Fruit fly (Drosophila melanogaster) whole organism, embryonic: ENCODE results near the gene CG10508.

Source experiments
- BEAF-32 ChIP-seq: fragments of 200-800 bp; sonication (Bioruptor generic); optimal IDR thresholded peaks from 3 replicates; lab custom pipeline; 2017; ENCODE audit warnings: missing biosample characterization, missing genetic modification characterization, mild to moderate bottlenecking, moderate library complexity, missing genetic modification reagents
- BtbVII ChIP-seq: fragments of 200-800 bp; sonication (Bioruptor generic); optimal IDR thresholded peaks from 3 replicates; lab custom pipeline; 2017; ENCODE audit warnings: missing biosample characterization, mild to moderate bottlenecking, missing genetic modification characterization
- CG10462 ChIP-seq: fragments of 200-800 bp; sonication (Bioruptor generic); optimal IDR thresholded peaks from 2 replicates; lab custom pipeline; 2016; ENCODE audit warnings: missing biosample characterization, missing genetic modification characterization
- CG10979 ChIP-seq: fragments of 200-800 bp; sonication (Bioruptor generic); optimal IDR thresholded peaks from 2 replicates; lab custom pipeline; 2018; ENCODE audit warnings: missing biosample characterization, mild to moderate bottlenecking, missing genetic modification characterization, moderate library complexity
- CG11696 ChIP-seq: fragments of 200-800 bp; sonication (Bioruptor generic); IDR thresholded peaks from 2 replicates; pipeline ENCODE4 v1.3.6; 2022; ENCODE audit warnings: missing biosample characterization, missing genetic modification characterization
- CG12391 ChIP-seq: fragments of 200-800 bp; sonication (Bioruptor generic); optimal IDR thresholded peaks from 3 replicates; lab custom pipeline; 2018; ENCODE audit warnings: missing biosample characterization, mild to moderate bottlenecking, missing genetic modification characterization, moderate library complexity
- CG14667 ChIP-seq: fragments of 200-800 bp; sonication (Bioruptor generic); IDR thresholded peaks from 2 replicates; pipeline ENCODE4 v1.3.6; 2022; ENCODE audit warnings: missing biosample characterization, missing genetic modification characterization
- CG15073 ChIP-seq: fragments of 200-800 bp; sonication (Bioruptor generic); optimal IDR thresholded peaks from 2 replicates; lab custom pipeline; 2016; ENCODE audit warnings: missing biosample characterization, missing genetic modification characterization
- CG1602 ChIP-seq: fragments of 200-800 bp; sonication (Bioruptor generic); optimal IDR thresholded peaks from 3 replicates; lab custom pipeline; 2016; ENCODE audit warnings: missing biosample characterization, missing genetic modification characterization
- CG2116 ChIP-seq: fragments of 200-800 bp; sonication (Bioruptor generic); optimal IDR thresholded peaks from 3 replicates; lab custom pipeline; 2018; ENCODE audit warnings: missing biosample characterization, mild to moderate bottlenecking, missing genetic modification characterization
- CG30431 ChIP-seq: fragments of 200-800 bp; sonication (Bioruptor generic); optimal IDR thresholded peaks from 2 replicates; lab custom pipeline; 2017; ENCODE audit warnings: missing biosample characterization, missing genetic modification characterization
- CG3995 ChIP-seq: fragments of 200-800 bp; sonication (Bioruptor generic); optimal IDR thresholded peaks from 3 replicates; lab custom pipeline; 2016; ENCODE audit warnings: missing biosample characterization, missing genetic modification characterization
- CG4617 ChIP-seq: fragments of 200-800 bp; sonication (Bioruptor generic); optimal IDR thresholded peaks from 3 replicates; lab custom pipeline; 2016; ENCODE audit warnings: missing biosample characterization, missing genetic modification characterization, borderline replicate concordance
- CG4854 ChIP-seq: fragments of 200-800 bp; sonication (Bioruptor generic); optimal IDR thresholded peaks from 2 replicates; lab custom pipeline; 2016; ENCODE audit warnings: missing biosample characterization, missing genetic modification characterization, inconsistent platforms
- CG6175 ChIP-seq: fragments of 200-800 bp; sonication (Bioruptor generic); IDR thresholded peaks from 3 replicates; pipeline ENCODE4 v1.3.6; 2022; ENCODE audit warnings: missing biosample characterization, missing genetic modification characterization
- CG6791 ChIP-seq: fragments of 200-800 bp; sonication (Bioruptor generic); IDR thresholded peaks from 3 replicates; pipeline ENCODE4 v1.3.6; 2022; ENCODE audit warnings: missing biosample characterization, missing genetic modification characterization; ENCODE audit not compliant: partially characterized antibody
- CG9215 ChIP-seq: fragments of 200-800 bp; sonication (Bioruptor generic); IDR thresholded peaks from 2 replicates; pipeline ENCODE4 v1.3.6; 2022; ENCODE audit warnings: missing biosample characterization, missing genetic modification characterization
- CG9797 ChIP-seq: fragments of 200-800 bp; sonication (Bioruptor generic); optimal IDR thresholded peaks from 3 replicates; lab custom pipeline; 2018; ENCODE audit warnings: missing biosample characterization, mild to moderate bottlenecking, missing genetic modification characterization
- D ChIP-seq, 2 experiments: fragments of 200-800 bp in 1 of 2; fragments of >200 bp in 1 of 2; sonication (Bioruptor generic) in 1 of 2; optimal IDR thresholded peaks; 2 replicates in 1 of 2; 3 replicates in 1 of 2; lab custom pipeline; 2017; ENCODE audit warnings: mild to moderate bottlenecking in 1 of 2, missing biosample characterization in 1 of 2, missing genetic modification characterization in 1 of 2, missing genetic modification reagents in 1 of 2
- Lim3 ChIP-seq: fragments of 200-800 bp; sonication (Bioruptor generic); IDR thresholded peaks from 2 replicates; pipeline ENCODE4 v1.3.6; 2022; ENCODE audit warnings: missing biosample characterization, missing genetic modification characterization
- Mad ChIP-seq: fragments of 200-800 bp; sonication (Bioruptor generic); optimal IDR thresholded peaks from 2 replicates; lab custom pipeline; 2016; ENCODE audit warnings: missing biosample characterization, missing genetic modification characterization
- Max ChIP-seq: fragments of 200-800 bp; sonication (Bioruptor generic); optimal IDR thresholded peaks from 2 replicates; lab custom pipeline; 2016; ENCODE audit warnings: missing biosample characterization, mild to moderate bottlenecking, missing genetic modification characterization
- Meics ChIP-seq: fragments of 200-800 bp; sonication (Bioruptor generic); optimal IDR thresholded peaks from 2 replicates; lab custom pipeline; 2017; ENCODE audit warnings: missing biosample characterization, mild to moderate bottlenecking, missing genetic modification characterization
- Scr ChIP-seq: fragments of 200-800 bp; sonication (Bioruptor generic); IDR thresholded peaks from 2 replicates; pipeline ENCODE4 v1.3.6; 2022; ENCODE audit warnings: missing biosample characterization, missing genetic modification characterization; ENCODE audit not compliant: partially characterized antibody
- Side ChIP-seq: fragments of 200-800 bp; sonication (Bioruptor generic); optimal IDR thresholded peaks from 2 replicates; lab custom pipeline; 2016; ENCODE audit warnings: missing biosample characterization, missing genetic modification characterization
- Six4 ChIP-seq: fragments of 200-800 bp; sonication (Bioruptor generic); optimal IDR thresholded peaks from 2 replicates; lab custom pipeline; 2016; ENCODE audit warnings: missing biosample characterization, missing genetic modification characterization
- Vsx1 ChIP-seq: fragments of 200-800 bp; sonication (Bioruptor generic); optimal IDR thresholded peaks from 2 replicates; lab custom pipeline; 2017; ENCODE audit warnings: missing biosample characterization, mild to moderate bottlenecking, missing genetic modification characterization, missing genetic modification reagents
- abd-A ChIP-seq: fragments of 200-800 bp; sonication (Bioruptor generic); optimal IDR thresholded peaks from 3 replicates; lab custom pipeline; 2019; ENCODE audit warnings: missing biosample characterization, mild to moderate bottlenecking, missing genetic modification characterization, moderate library complexity
- aop ChIP-seq: fragments of 200-800 bp; sonication (Bioruptor generic); IDR thresholded peaks from 2 replicates; pipeline ENCODE4 v1.3.6; 2022; ENCODE audit warnings: missing biosample characterization, missing genetic modification characterization
- ara ChIP-seq: fragments of 200-800 bp; sonication (Bioruptor generic); IDR thresholded peaks from 2 replicates; pipeline ENCODE4 v1.3.6; 2022; ENCODE audit warnings: missing biosample characterization, missing genetic modification characterization
- az2 ChIP-seq: fragments of 200-800 bp; sonication (Bioruptor generic); optimal IDR thresholded peaks from 3 replicates; lab custom pipeline; 2016; ENCODE audit warnings: missing biosample characterization, missing genetic modification characterization
- crol ChIP-seq: fragments of 200-800 bp; sonication (Bioruptor generic); IDR thresholded peaks from 2 replicates; pipeline ENCODE4 v1.3.6; 2022; ENCODE audit warnings: missing biosample characterization, missing genetic modification characterization
- danr ChIP-seq: fragments of 200-800 bp; sonication (Bioruptor generic); IDR thresholded peaks from 2 replicates; pipeline ENCODE4 v1.3.6; 2022; ENCODE audit warnings: missing biosample characterization, missing genetic modification characterization
- dimm ChIP-seq: fragments of 200-800 bp; sonication (Bioruptor generic); IDR thresholded peaks from 2 replicates; pipeline ENCODE4 v1.3.6; 2022; ENCODE audit warnings: missing biosample characterization, missing genetic modification characterization
- ems ChIP-seq: fragments of 200-800 bp; sonication (Bioruptor generic); optimal IDR thresholded peaks from 3 replicates; lab custom pipeline; 2016; ENCODE audit warnings: missing biosample characterization, missing genetic modification characterization
- gsb ChIP-seq: fragments of 200-800 bp; sonication (Bioruptor generic); IDR thresholded peaks from 2 replicates; pipeline ENCODE4 v1.3.6; 2022; ENCODE audit warnings: missing biosample characterization, missing genetic modification characterization
- jing ChIP-seq: fragments of 200-800 bp; sonication (Bioruptor generic); optimal IDR thresholded peaks from 2 replicates; lab custom pipeline; 2018; ENCODE audit warnings: missing biosample characterization, mild to moderate bottlenecking, missing genetic modification characterization
- kah ChIP-seq: fragments of 200-800 bp; sonication (Bioruptor generic); optimal IDR thresholded peaks from 2 replicates; lab custom pipeline; 2018; ENCODE audit warnings: missing biosample characterization, mild to moderate bottlenecking, missing genetic modification characterization
- nerfin-2 ChIP-seq: fragments of 200-800 bp; sonication (Bioruptor generic); IDR thresholded peaks from 2 replicates; pipeline ENCODE4 v1.3.6; 2022; ENCODE audit warnings: missing biosample characterization, missing genetic modification characterization; ENCODE audit not compliant: partially characterized antibody
- odd ChIP-seq: fragments of 200-800 bp; sonication (Bioruptor generic); optimal IDR thresholded peaks from 2 replicates; lab custom pipeline; 2017; ENCODE audit warnings: missing biosample characterization, mild to moderate bottlenecking, missing genetic modification characterization
- onecut ChIP-seq: fragments of 200-800 bp; sonication (Bioruptor generic); IDR thresholded peaks from 2 replicates; pipeline ENCODE4 v1.3.6; 2022; ENCODE audit warnings: missing biosample characterization, missing genetic modification characterization
- otp ChIP-seq: fragments of 200-800 bp; sonication (Bioruptor generic); IDR thresholded peaks from 3 replicates; pipeline ENCODE4, ENCODE4 v1.3.6; 2022; ENCODE audit warnings: missing biosample characterization, missing genetic modification characterization
- pho ChIP-seq: fragments of 200-800 bp; sonication (Bioruptor generic); optimal IDR thresholded peaks from 2 replicates; lab custom pipeline; 2016; ENCODE audit warnings: missing biosample characterization, missing genetic modification characterization
- psq ChIP-seq: fragments of 200-800 bp; sonication (Bioruptor generic); optimal IDR thresholded peaks from 2 replicates; lab custom pipeline; 2017; ENCODE audit warnings: missing biosample characterization, missing genetic modification characterization
- sim ChIP-seq: fragments of 200-800 bp; sonication (Bioruptor generic); IDR thresholded peaks from 2 replicates; pipeline ENCODE4 v1.3.6; 2022; ENCODE audit warnings: missing biosample characterization, missing genetic modification characterization
- sug ChIP-seq: fragments of 200-800 bp; optimal IDR thresholded peaks from 2 replicates; lab custom pipeline; 2019; ENCODE audit warnings: missing biosample characterization, mild to moderate bottlenecking, missing genetic modification characterization, moderate library complexity
- tll ChIP-seq, 2 experiments: fragments of 200-800 bp in 1 of 2; fragments of >200 bp in 1 of 2; sonication (Bioruptor generic) in 1 of 2; optimal IDR thresholded peaks; 2 replicates each; lab custom pipeline; 2017 to 2019; ENCODE audit warnings: missing biosample characterization in 2 of 2, missing genetic modification characterization in 2 of 2, mild to moderate bottlenecking in 1 of 2, moderate library complexity in 1 of 2
- ttk ChIP-seq: fragments of 200-800 bp; sonication (Bioruptor generic); IDR thresholded peaks from 2 replicates; pipeline ENCODE4 v2.1.2; 2022; ENCODE audit warnings: missing biosample characterization, missing genetic modification characterization
- zfh2 ChIP-seq: fragments of 200-800 bp; sonication (Bioruptor generic); optimal IDR thresholded peaks from 2 replicates; lab custom pipeline; 2016; ENCODE audit warnings: missing biosample characterization, missing genetic modification characterization

Gene CG10508

DNA sequence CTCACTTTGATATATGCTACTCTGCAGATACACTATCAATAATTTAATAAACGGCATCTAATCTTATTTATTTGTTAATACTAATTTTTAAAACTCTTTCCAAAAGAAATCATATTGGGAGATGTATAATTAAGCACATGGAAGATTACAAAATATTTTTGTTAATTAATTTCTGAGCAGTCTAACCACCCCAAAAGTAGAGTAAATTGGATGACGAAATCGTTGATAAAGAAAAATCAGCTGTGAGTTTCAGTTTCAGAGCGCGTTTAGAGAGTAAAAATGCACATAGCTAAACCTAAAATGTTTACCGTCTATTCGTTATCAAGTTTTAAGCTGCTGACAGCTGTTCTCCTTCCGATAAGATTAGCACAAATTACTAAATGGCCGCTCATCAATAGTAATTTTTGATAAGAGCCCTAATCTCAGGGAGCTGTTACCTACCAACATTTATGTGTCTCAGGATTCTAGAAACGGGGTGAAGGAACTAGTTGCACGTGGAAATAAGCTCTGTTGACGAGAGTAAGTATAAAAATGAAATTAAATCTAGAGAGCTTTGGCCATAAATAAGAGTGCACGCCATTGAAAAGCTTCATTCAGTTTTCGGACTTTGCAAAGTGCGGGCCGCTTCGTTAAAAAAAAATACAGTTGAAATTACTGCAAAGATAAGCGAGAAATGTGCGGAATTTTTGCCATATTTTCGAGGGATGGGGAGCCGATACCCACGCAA, 37.3 kb upstream of the CG10508 start, which contains the start of the genes chb and AsnS (continued):
- peak; percentile 83 for TF ChIP-seq odd (GFP tag; lab: Kevin White, UChicago)
- TF ChIP-seq abd-A (tag; lab: Kevin White, UChicago), result no peak
- peak; percentile 56 for TF ChIP-seq CG3995 (GFP tag; lab: Kevin White, UChicago)
- peak; percentile 87 for TF ChIP-seq otp (GFP tag; lab: Robert Waterston, UW)
- peak; percentile 88 for TF ChIP-seq CG10979 (tag; lab: Kevin White, UChicago)
- peak; percentile 78 for TF ChIP-seq Lim3 (GFP tag; lab: Robert Waterston, UW)
- peak; percentile 42; the same call in 1 of the 2 replicates for TF ChIP-seq aop (GFP tag; lab: Robert Waterston, UW)
- TF ChIP-seq CG12391 (tag; lab: Kevin White, UChicago), result peak; percentile 94
- TF ChIP-seq tll (GFP tag; optimal IDR thresholded peaks at IDR 0.05; lab: Kevin White, UChicago), result no peak
- TF ChIP-seq ara (GFP tag; lab: Robert Waterston, UW), result peak; percentile 82
- peak; percentile 72 for TF ChIP-seq pho (GFP tag; lab: Kevin White, UChicago)
- TF ChIP-seq Side (GFP tag; lab: Kevin White, UChicago), result peak; percentile 46
- peak; percentile 80 for TF ChIP-seq dimm (GFP tag; lab: Robert Waterston, UW)
- TF ChIP-seq CG15073, result peak; percentile 12
- TF ChIP-seq CG30431 (GFP tag; lab: Kevin White, UChicago), result peak; percentile 44
- TF ChIP-seq CG1602, result peak; percentile 81
- TF ChIP-seq CG6791 (GFP tag; lab: Robert Waterston, UW), result no peak
- TF ChIP-seq crol (GFP tag; lab: Robert Waterston, UW), result peak; percentile 12; the same call in 1 of the 2 replicates
- TF ChIP-seq danr (GFP tag; lab: Robert Waterston, UW), result peak; percentile 51
- peak; percentile 82 for TF ChIP-seq Max (GFP tag; lab: Kevin White, UChicago)
- TF ChIP-seq psq (GFP tag; lab: Kevin White, UChicago), result peak; percentile 56
- no peak for TF ChIP-seq nerfin-2 (GFP tag; lab: Robert Waterston, UW)
- TF ChIP-seq Six4 (GFP tag; lab: Kevin White, UChicago), result peak; percentile 81
- peak; percentile 81 for TF ChIP-seq Vsx1 (GFP tag; lab: Kevin White, UChicago)
- TF ChIP-seq CG4854 (GFP tag; lab: Kevin White, UChicago), result peak; percentile 52
- TF ChIP-seq CG9797 (GFP tag; lab: Kevin White, UChicago), result no peak
- peak; percentile 92 for TF ChIP-seq ttk (GFP tag; lab: Robert Waterston, UW)
- TF ChIP-seq gsb (GFP tag; lab: Robert Waterston, UW), result peak; percentile 90
- TF ChIP-seq az2 (GFP tag; lab: Kevin White, UChicago), result peak; percentile 82
- TF ChIP-seq CG11696 (GFP tag; lab: Robert Waterston, UW), result peak; percentile 82
- peak; percentile 32 for TF ChIP-seq Mad (GFP tag; lab: Kevin White, UChicago)
- peak; percentile 59 for TF ChIP-seq CG10462 (GFP tag; lab: Kevin White, UChicago)
- TF ChIP-seq CG2116, result peak; percentile 49
- peak; percentile 91 for TF ChIP-seq Meics (GFP tag; lab: Kevin White, UChicago)
- peak; percentile 63; the same call in 1 of the 3 replicates for TF ChIP-seq CG6175 (GFP tag; lab: Robert Waterston, UW)
- peak; percentile 50 for TF ChIP-seq sug (tag; lab: Kevin White, UChicago)
- TF ChIP-seq BtbVII, result peak; percentile 80
- TF ChIP-seq sim (GFP tag; lab: Robert Waterston, UW), result peak; percentile 84
- TF ChIP-seq kah (GFP tag; lab: Kevin White, UChicago), result no peak
- peak; percentile 80 for TF ChIP-seq CG9215 (GFP tag; lab: Robert Waterston, UW)
- no peak for TF ChIP-seq Scr (GFP tag; lab: Robert Waterston, UW)
- TF ChIP-seq BEAF-32 (GFP tag; lab: Kevin White, UChicago), result no peak
- TF ChIP-seq CG4617 (GFP tag; lab: Kevin White, UChicago), result peak; percentile 39
- peak; percentile 69 for TF ChIP-seq ems (GFP tag; lab: Kevin White, UChicago)
- TF ChIP-seq CG14667, result peak; percentile 82
- peak; percentile 52 for TF ChIP-seq zfh2 (GFP tag; lab: Kevin White, UChicago)
- TF ChIP-seq onecut (GFP tag; lab: Robert Waterston, UW), result peak; percentile 80
- peak; percentile 64 for TF ChIP-seq jing (GFP tag; lab: Kevin White, UChicago)
- no peak for TF ChIP-seq D (optimal IDR thresholded peaks at IDR 0.05; lab: Kevin White, UChicago)
- peak; percentile 71 for TF ChIP-seq D (GFP tag; optimal IDR thresholded peaks at IDR 0.05; lab: Kevin White, UChicago)
